Worm (Caenorhabditis elegans) whole organism, early embryonic: ENCODE data around the gene clec-255.

Experiments
- aly-1 ChIP-seq: sonication (generic microtip); optimal IDR thresholded peaks from 2 replicates; lab custom pipeline; 2016; ENCODE audit warnings: missing genetic modification characterization, missing compliant biosample characterization
- ama-1 ChIP-seq: fragments of 150-350 bp; optimal IDR thresholded peaks from 2 replicates; lab custom pipeline; 2014
- ceh-13 ChIP-seq: fragments of 200-800 bp; sonication (Bioruptor generic); optimal IDR thresholded peaks from 2 replicates; lab custom pipeline; 2018; ENCODE audit warnings: mild to moderate bottlenecking, missing genetic modification characterization, missing compliant biosample characterization
- flt-1 ChIP-seq: fragments of 200-800 bp; sonication (Bioruptor generic); IDR thresholded peaks from 2 replicates; pipeline ENCODE4 v1.3.6; 2022; ENCODE audit warnings: missing genetic modification characterization, missing compliant biosample characterization
- hnd-1 ChIP-seq: sonication (generic microtip); optimal IDR thresholded peaks from 2 replicates; lab custom pipeline; 2016; ENCODE audit warnings: missing genetic modification characterization, missing compliant biosample characterization
- pes-1 ChIP-seq: fragments of 200-800 bp; sonication (Bioruptor generic); IDR thresholded peaks from 2 replicates; pipeline ENCODE4 v1.3.6; 2022; ENCODE audit warnings: missing genetic modification reagents, missing genetic modification characterization, missing compliant biosample characterization
- sea-1 ChIP-seq: fragments of 200-800 bp; sonication (Bioruptor generic); conservative IDR thresholded peaks from 2 replicates; pipeline ENCODE4 v1.3.6; 2022; ENCODE audit warnings: missing genetic modification characterization, missing compliant biosample characterization
- tra-4 ChIP-seq: sonication (generic microtip); optimal IDR thresholded peaks from 2 replicates; lab custom pipeline; 2017; ENCODE audit warnings: missing genetic modification characterization, missing compliant biosample characterization

DNA sequence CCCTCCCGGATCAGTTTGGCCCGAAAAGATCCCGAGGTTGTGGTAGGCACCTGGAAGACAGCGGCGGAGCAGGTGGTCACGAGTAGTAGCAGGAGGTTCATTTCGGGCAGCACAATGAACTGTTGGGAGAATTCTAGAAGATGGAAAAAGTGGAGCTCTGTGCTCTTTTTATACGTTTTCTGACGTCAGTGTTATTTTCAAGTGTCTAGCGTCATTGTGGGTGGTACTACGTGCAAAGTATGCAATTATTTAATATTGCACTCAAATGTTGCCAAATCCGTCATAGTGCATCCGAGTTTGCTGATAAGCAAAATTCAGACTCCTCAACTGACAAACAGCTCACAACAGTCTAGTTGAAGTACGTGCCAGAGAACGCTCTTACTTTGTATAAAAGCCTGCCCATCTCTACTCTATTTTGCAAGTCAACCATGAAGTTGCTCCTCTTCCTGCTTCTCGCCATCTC is 38.9 kb downstream of the clec-255 start, which contains the start of the genes asp-18 and scl-19:
- TF ChIP-seq flt-1 (GFP tag; lab: Robert Waterston, UW) = no peak
- TF ChIP-seq pes-1 (GFP tag; lab: Robert Waterston, UW) = no peak
- no peak for TF ChIP-seq aly-1 (tag; lab: Kevin White, UChicago)
- TF ChIP-seq sea-1 = no peak
- TF ChIP-seq tra-4 (tag; lab: Kevin White, UChicago) = no peak
- no peak for TF ChIP-seq hnd-1
- no peak for TF ChIP-seq ceh-13 (GFP tag; lab: Kevin White, UChicago)
- TF ChIP-seq ama-1 (lab: Kevin White, UChicago) = no peak
